Worm (Caenorhabditis elegans): ENCODE measurements around the gene Y44F5A.1.

Gene Y44F5A.1

ce11 chrIII:4223668-4224127 lies 23.8 kb downstream of the Y44F5A.1 start:
- peak; percentile 13 to 73 for TF ChIP-seq daf-16 (GFP tag; optimal IDR thresholded peaks at IDR 0.05)
- TF ChIP-seq daf-16 (tag; optimal IDR thresholded peaks at IDR 0.05): peak; percentile 76
- peak; percentile 7 for TF ChIP-seq F10B5.3 (tag; optimal IDR thresholded peaks at IDR 0.05)
- TF ChIP-seq nhr-25 (tag; optimal IDR thresholded peaks at IDR 0.05; ENCODE audit: borderline replicate concordance, insufficient read depth): peak; percentile 49
- TF ChIP-seq madf-9 (GFP tag; conservative IDR thresholded peaks at IDR 0.05): peak; percentile 43; the same call in 1 of the 2 replicates
- peak; percentile 64 for TF ChIP-seq dpl-1 (GFP tag; optimal IDR thresholded peaks at IDR 0.05)
- no peak for TF ChIP-seq ZK546.5 (tag; optimal IDR thresholded peaks at IDR 0.05)
- no peak for TF ChIP-seq Y5F2A.4 (GFP tag; optimal IDR thresholded peaks at IDR 0.05)
- TF ChIP-seq daf-12 (tag; optimal IDR thresholded peaks at IDR 0.05): no peak
- peak; percentile 43 to 95 for TF ChIP-seq mdl-1 (tag; optimal IDR thresholded peaks at IDR 0.05)
- TF ChIP-seq egl-43 (GFP tag; IDR thresholded peaks at IDR 0.05): peak; percentile 72
- no peak for TF ChIP-seq R02D3.7 (tag; optimal IDR thresholded peaks at IDR 0.05)
- peak; percentile 91 for TF ChIP-seq nhr-28 (tag; optimal IDR thresholded peaks at IDR 0.05)
- TF ChIP-seq nhr-10 (tag; optimal IDR thresholded peaks at IDR 0.05): peak; percentile 83
- TF ChIP-seq rbr-2 (tag; optimal IDR thresholded peaks at IDR 0.05): peak; percentile 89
- peak; percentile 80 for TF ChIP-seq mes-2 (tag; optimal IDR thresholded peaks at IDR 0.05; ENCODE audit: poor library complexity, severe bottlenecking)
- peak; percentile 57 for TF ChIP-seq T26A8.4 (GFP tag; IDR thresholded peaks at IDR 0.05)
- TF ChIP-seq lin-38 (GFP tag; IDR thresholded peaks at IDR 0.05): peak; percentile 48
- TF ChIP-seq ceh-20 (GFP tag; IDR thresholded peaks at IDR 0.05): peak; percentile 91
- TF ChIP-seq dmd-9 (GFP tag; IDR thresholded peaks at IDR 0.05): 0 out of 2 replicates have a peak, but pooled peaks have one; percentile 45
- TF ChIP-seq nhr-11 (tag; optimal IDR thresholded peaks at IDR 0.05): peak; percentile 96
- peak; percentile 89 for TF ChIP-seq dmd-6 (GFP tag; IDR thresholded peaks at IDR 0.05)
- TF ChIP-seq hlh-11 (tag; optimal IDR thresholded peaks at IDR 0.05): peak; percentile 94
- peak; percentile 36 for TF ChIP-seq spr-1 (tag; optimal IDR thresholded peaks at IDR 0.05)
- peak; percentile 93 for TF ChIP-seq mep-1 (tag; optimal IDR thresholded peaks at IDR 0.05)
- TF ChIP-seq jun-1 (tag; optimal IDR thresholded peaks at IDR 0.05): peak; percentile 56
- peak; percentile 65 for TF ChIP-seq F37D6.2 (tag; optimal IDR thresholded peaks at IDR 0.05)
- no peak for TF ChIP-seq cey-2 (tag; optimal IDR thresholded peaks at IDR 0.05; ENCODE audit: borderline replicate concordance, insufficient read depth)
- TF ChIP-seq ztf-11 (tag; optimal IDR thresholded peaks at IDR 0.05): no peak
- no peak for TF ChIP-seq D1046.2 (GFP tag; IDR thresholded peaks at IDR 0.05)
- TF ChIP-seq ztf-7 (tag; optimal IDR thresholded peaks at IDR 0.05): peak; percentile 39
- TF ChIP-seq T20F7.1 (GFP tag; optimal IDR thresholded peaks at IDR 0.05): peak; percentile 76
- no peak for TF ChIP-seq lin-29 (GFP tag; IDR thresholded peaks at IDR 0.05)
- TF ChIP-seq unc-62 (GFP tag; optimal IDR thresholded peaks at IDR 0.05 in 1 of 2): peak in 1 of 2 experiments; percentile 99
- no peak for TF ChIP-seq unc-62 (tag; optimal IDR thresholded peaks at IDR 0.05)
- peak; percentile 72 for TF ChIP-seq arid-1 (GFP tag; conservative IDR thresholded peaks at IDR 0.05)
- TF ChIP-seq tra-1 (GFP tag; IDR thresholded peaks at IDR 0.05): peak; percentile 72; the same call in 1 of the 2 replicates
- no peak for TF ChIP-seq ZK337.2 (GFP tag; IDR thresholded peaks at IDR 0.05)
- peak; percentile 84 to 90 for TF ChIP-seq lsy-2 (tag; optimal IDR thresholded peaks at IDR 0.05)
- TF ChIP-seq F26F4.8 (GFP tag; conservative IDR thresholded peaks at IDR 0.05): no peak
- peak; percentile 91 for TF ChIP-seq hlh-30 (tag; optimal IDR thresholded peaks at IDR 0.05; ENCODE audit: insufficient read depth)
- TF ChIP-seq zip-2 (tag; optimal IDR thresholded peaks at IDR 0.05): no peak
- TF ChIP-seq lir-3 (tag; optimal IDR thresholded peaks at IDR 0.05): no peak
- TF ChIP-seq nhr-102 (tag; optimal IDR thresholded peaks at IDR 0.05): peak; percentile 4
- peak; percentile 45 for TF ChIP-seq lin-13 (GFP tag; optimal IDR thresholded peaks at IDR 0.05)
- TF ChIP-seq dve-1 (tag; optimal IDR thresholded peaks at IDR 0.05; ENCODE audit: insufficient read depth): peak; percentile 90
- peak; percentile 98 for TF ChIP-seq aha-1 (tag)
- TF ChIP-seq pha-4 (GFP tag; IDR thresholded peaks at IDR 0.05): peak; percentile 15; the same call in 1 of the 2 replicates
- TF ChIP-seq pha-4 (tag; optimal IDR thresholded peaks at IDR 0.05): no peak
- peak; percentile 57 for TF ChIP-seq ces-1 (GFP tag; optimal IDR thresholded peaks at IDR 0.05)
- TF ChIP-seq nhr-77 (tag; optimal IDR thresholded peaks at IDR 0.05): peak; percentile 79

Data from whole organism, L4 larva.